Worm (Caenorhabditis elegans) whole organism, young adult: Measurements from ENCODE around the gene gfm-1.

Source experiments
- B0019.2 ChIP-seq: fragments of 200-800 bp; sonication (Bioruptor generic); conservative IDR thresholded peaks from 2 replicates; pipeline ENCODE4 v1.3.6; 2022; ENCODE audit warnings: missing genetic modification reagents, missing genetic modification characterization, missing compliant biosample characterization
- K11D2.4 ChIP-seq: fragments of 200-800 bp; sonication (Bioruptor generic); IDR thresholded peaks from 2 replicates; pipeline ENCODE4 v1.3.6; 2022; ENCODE audit warnings: missing genetic modification reagents, missing genetic modification characterization, missing compliant biosample characterization
- ama-1 ChIP-seq, 3 experiments: fragments of 150-350 bp in 1 of 3; sonication (generic microtip) in 2 of 3; optimal IDR thresholded peaks; 2 replicates each; lab custom pipeline; 2014 to 2018; ENCODE audit warnings: missing biosample characterization in 2 of 3, missing genetic modification characterization in 2 of 3, missing genetic modification reagents in 2 of 3
- egl-18 ChIP-seq: fragments of 200-800 bp; sonication (Bioruptor generic); IDR thresholded peaks from 2 replicates; pipeline ENCODE4 v1.3.6; 2022; ENCODE audit warnings: missing genetic modification reagents, missing genetic modification characterization, missing compliant biosample characterization
- lag-1 ChIP-seq: fragments of 200-800 bp; sonication (Bioruptor generic); IDR thresholded peaks from 2 replicates; pipeline ENCODE4 v1.3.6; 2022; ENCODE audit warnings: missing genetic modification reagents, missing genetic modification characterization, missing compliant biosample characterization
- lsy-27 ChIP-seq: sonication (generic microtip); optimal IDR thresholded peaks from 2 replicates; lab custom pipeline; 2017; ENCODE audit warnings: missing genetic modification characterization, mild to moderate bottlenecking, missing compliant biosample characterization, antibody characterized with exemption, missing genotype, borderline replicate concordance; ENCODE audit not compliant: insufficient read depth
- nfya-2 ChIP-seq: fragments of 200-800 bp; sonication (Bioruptor generic); IDR thresholded peaks from 2 replicates; pipeline ENCODE4 v1.3.6; 2022; ENCODE audit warnings: missing genetic modification reagents, missing genetic modification characterization, missing compliant biosample characterization
- nhr-90 ChIP-seq: sonication (generic microtip); optimal IDR thresholded peaks from 2 replicates; lab custom pipeline; 2016; ENCODE audit warnings: missing genotype, mild to moderate bottlenecking, missing genetic modification characterization, missing compliant biosample characterization
- ztf-28 ChIP-seq: fragments of 200-800 bp; sonication (Bioruptor generic); IDR thresholded peaks from 2 replicates; pipeline ENCODE4 v1.3.6; 2022; ENCODE audit warnings: missing genetic modification reagents, missing genetic modification characterization, missing compliant biosample characterization

- no peak for TF ChIP-seq nhr-90 (tag; lab: Kevin White, UChicago)
- no peak for TF ChIP-seq lsy-27
- TF ChIP-seq B0019.2 (GFP tag; lab: Robert Waterston, UW) = no peak
- no peak for TF ChIP-seq K11D2.4 (GFP tag; lab: Robert Waterston, UW)
- TF ChIP-seq ama-1 (optimal IDR thresholded peaks at IDR 0.05; lab: Kevin White, UChicago) = no peak
- no peak for TF ChIP-seq ama-1 (GFP tag; optimal IDR thresholded peaks at IDR 0.05; lab: Kevin White, UChicago)
- no peak for TF ChIP-seq egl-18
- TF ChIP-seq lag-1 (GFP tag; lab: Robert Waterston, UW) = no peak
- TF ChIP-seq nfya-2 (GFP tag; lab: Robert Waterston, UW) = no peak
- TF ChIP-seq ztf-28 (GFP tag; lab: Robert Waterston, UW) = no peak
Measured at ce11 chrII:13156071-13156470, 38.8 kb downstream of the gfm-1 start.
